Fruit fly (Drosophila melanogaster) whole organism, prepupa: ENCODE measurements around the gene CheB93a.

Experiments used
- CG10631 ChIP-seq: fragments of 200-800 bp; sonication (Bioruptor generic); optimal IDR thresholded peaks from 2 replicates; lab custom pipeline; 2016; ENCODE audit warnings: missing biosample characterization, missing genetic modification characterization
- CG11294 ChIP-seq: fragments of 200-800 bp; sonication (Bioruptor generic); IDR thresholded peaks from 2 replicates; pipeline ENCODE4 v1.3.6; 2022; ENCODE audit warnings: missing biosample characterization, missing genetic modification characterization
- CG11762 ChIP-seq: fragments of 200-800 bp; sonication (Bioruptor generic); optimal IDR thresholded peaks from 3 replicates; lab custom pipeline; 2016; ENCODE audit warnings: missing biosample characterization, missing genetic modification characterization; ENCODE audit not compliant: insufficient read depth
- CG15336 ChIP-seq: fragments of 200-800 bp; sonication (Bioruptor generic); IDR thresholded peaks from 2 replicates; pipeline ENCODE4 v1.3.6; 2022; ENCODE audit warnings: missing biosample characterization, missing genetic modification characterization
- CG1621 ChIP-seq: fragments of 200-800 bp; sonication (Bioruptor generic); optimal IDR thresholded peaks from 3 replicates; lab custom pipeline; 2018; ENCODE audit warnings: missing biosample characterization, mild to moderate bottlenecking, missing genetic modification characterization
- CG16779 ChIP-seq: fragments of 200-800 bp; sonication (Bioruptor generic); optimal IDR thresholded peaks from 3 replicates; lab custom pipeline; 2017; ENCODE audit warnings: missing biosample characterization, mild to moderate bottlenecking, missing genetic modification characterization
- CG32006 ChIP-seq: fragments of 200-800 bp; sonication (Bioruptor generic); optimal IDR thresholded peaks from 3 replicates; lab custom pipeline; 2017; ENCODE audit warnings: missing biosample characterization, mild to moderate bottlenecking, missing genetic modification characterization
- CG34406 ChIP-seq: fragments of 200-800 bp; sonication (Bioruptor generic); optimal IDR thresholded peaks from 3 replicates; lab custom pipeline; 2016; ENCODE audit warnings: missing biosample characterization, missing genetic modification characterization
- CG3919 ChIP-seq: fragments of 200-800 bp; sonication (Bioruptor generic); optimal IDR thresholded peaks from 3 replicates; lab custom pipeline; 2016; ENCODE audit warnings: missing biosample characterization, missing genetic modification characterization
- CG4318 ChIP-seq: fragments of 200-800 bp; sonication (Bioruptor generic); optimal IDR thresholded peaks from 3 replicates; lab custom pipeline; 2017; ENCODE audit warnings: missing biosample characterization, mild to moderate bottlenecking, missing genetic modification characterization
- CG6276 ChIP-seq: fragments of 200-800 bp; sonication (Bioruptor generic); optimal IDR thresholded peaks from 2 replicates; lab custom pipeline; 2017; ENCODE audit warnings: missing biosample characterization, mild to moderate bottlenecking, missing genetic modification characterization
- CG6854 ChIP-seq: fragments of 200-800 bp; sonication (Bioruptor generic); optimal IDR thresholded peaks from 2 replicates; lab custom pipeline; 2017; ENCODE audit warnings: missing biosample characterization, mild to moderate bottlenecking, missing genetic modification characterization
- CG7368 ChIP-seq: fragments of 200-800 bp; sonication (Bioruptor generic); optimal IDR thresholded peaks from 3 replicates; lab custom pipeline; 2016; ENCODE audit warnings: missing biosample characterization, missing genetic modification characterization
- CG8319 ChIP-seq: fragments of 200-800 bp; sonication (Bioruptor generic); optimal IDR thresholded peaks from 3 replicates; lab custom pipeline; 2016; ENCODE audit warnings: missing biosample characterization, missing genetic modification characterization
- Eip75B ChIP-seq: fragments of 200-800 bp; sonication (Bioruptor generic); optimal IDR thresholded peaks from 3 replicates; lab custom pipeline; 2016; ENCODE audit warnings: missing biosample characterization, missing genetic modification characterization
- Eip78C ChIP-seq: fragments of 200-800 bp; sonication (Bioruptor generic); peaks from one replicate; lab custom pipeline; 2016; ENCODE audit warnings: missing biosample characterization, missing genetic modification characterization
- Eip93F ChIP-seq: fragments of 200-800 bp; sonication (Bioruptor generic); optimal IDR thresholded peaks from 2 replicates; lab custom pipeline; 2016; ENCODE audit warnings: missing biosample characterization, mild to moderate bottlenecking, missing genetic modification characterization
- Gug ChIP-seq: fragments of 200-800 bp; sonication (Bioruptor generic); IDR thresholded peaks from 2 replicates; pipeline ENCODE4 v1.3.6; 2022; ENCODE audit warnings: missing biosample characterization, missing genetic modification characterization
- Hr39 ChIP-seq: fragments of 200-800 bp; sonication (Bioruptor generic); optimal IDR thresholded peaks from 2 replicates; lab custom pipeline; 2016; ENCODE audit warnings: missing biosample characterization, missing genetic modification characterization
- Hr4 ChIP-seq: fragments of 200-800 bp; sonication (Bioruptor generic); optimal IDR thresholded peaks from 3 replicates; lab custom pipeline; 2016; ENCODE audit warnings: missing biosample characterization, missing genetic modification characterization
- Met ChIP-seq: fragments of 200-800 bp; sonication (Bioruptor generic); optimal IDR thresholded peaks from 3 replicates; lab custom pipeline; 2016; ENCODE audit warnings: missing biosample characterization, missing genetic modification characterization
- Smox ChIP-seq: fragments of 200-800 bp; sonication (Bioruptor generic); optimal IDR thresholded peaks from 3 replicates; lab custom pipeline; 2016; ENCODE audit warnings: missing biosample characterization, missing genetic modification characterization
- Sox14 ChIP-seq: fragments of 200-800 bp; sonication (Bioruptor generic); optimal IDR thresholded peaks from 3 replicates; lab custom pipeline; 2016; ENCODE audit warnings: missing biosample characterization, missing genetic modification characterization
- Sox15 ChIP-seq: fragments of 200-800 bp; sonication (Bioruptor generic); optimal IDR thresholded peaks from 3 replicates; lab custom pipeline; 2016; ENCODE audit warnings: missing biosample characterization, missing genetic modification characterization
- achi ChIP-seq: fragments of 200-800 bp; sonication (Bioruptor generic); optimal IDR thresholded peaks from 3 replicates; lab custom pipeline; 2016; ENCODE audit warnings: missing biosample characterization, missing genetic modification characterization
- acj6 ChIP-seq: fragments of 200-800 bp; sonication (Bioruptor generic); optimal IDR thresholded peaks from 3 replicates; lab custom pipeline; 2016; ENCODE audit warnings: missing biosample characterization, missing genetic modification characterization
- dac ChIP-seq: fragments of 200-800 bp; sonication (Bioruptor generic); optimal IDR thresholded peaks from 2 replicates; lab custom pipeline; 2017; ENCODE audit warnings: missing biosample characterization, mild to moderate bottlenecking, missing genetic modification characterization
- dsx ChIP-seq: fragments of 200-800 bp; optimal IDR thresholded peaks from 3 replicates; lab custom pipeline; 2019; ENCODE audit warnings: missing biosample characterization, mild to moderate bottlenecking, missing genetic modification characterization, moderate library complexity; ENCODE audit not compliant: poor library complexity, severe bottlenecking
- esn ChIP-seq: fragments of 200-800 bp; sonication (Bioruptor generic); optimal IDR thresholded peaks from 2 replicates; lab custom pipeline; 2016; ENCODE audit warnings: missing biosample characterization, mild to moderate bottlenecking, missing genetic modification characterization, moderate library complexity
- fkh ChIP-seq: fragments of 200-800 bp; sonication (Bioruptor generic); optimal IDR thresholded peaks from 3 replicates; lab custom pipeline; 2017; ENCODE audit warnings: missing biosample characterization, mild to moderate bottlenecking, missing genetic modification characterization, moderate library complexity
- lz ChIP-seq: fragments of 200-800 bp; sonication (Bioruptor generic); optimal IDR thresholded peaks from 3 replicates; lab custom pipeline; 2016; ENCODE audit warnings: missing biosample characterization, missing genetic modification characterization
- net ChIP-seq: fragments of 200-800 bp; sonication (Bioruptor generic); optimal IDR thresholded peaks from 3 replicates; lab custom pipeline; 2016; ENCODE audit warnings: missing biosample characterization, missing genetic modification characterization
- pdm3 ChIP-seq: fragments of 200-800 bp; sonication (Bioruptor generic); optimal IDR thresholded peaks from 3 replicates; lab custom pipeline; 2016; ENCODE audit warnings: missing biosample characterization, missing genetic modification characterization
- spab ChIP-seq: fragments of 200-800 bp; sonication (Bioruptor generic); optimal IDR thresholded peaks from 2 replicates; lab custom pipeline; 2017; ENCODE audit warnings: missing biosample characterization, mild to moderate bottlenecking, missing genetic modification characterization, missing genetic modification reagents
- ss ChIP-seq, 2 experiments: fragments of 200-800 bp; sonication (Bioruptor generic); optimal IDR thresholded peaks; 2 replicates in 1 of 2; 3 replicates in 1 of 2; lab custom pipeline; 2017 to 2018; ENCODE audit warnings: mild to moderate bottlenecking in 2 of 2, missing biosample characterization in 2 of 2, missing genetic modification characterization in 2 of 2, moderate library complexity in 1 of 2
- topi ChIP-seq: fragments of 200-800 bp; sonication (Bioruptor generic); optimal IDR thresholded peaks from 3 replicates; lab custom pipeline; 2016; ENCODE audit warnings: missing biosample characterization, missing genetic modification characterization
- vri ChIP-seq: fragments of 200-800 bp; sonication (Bioruptor generic); optimal IDR thresholded peaks from 3 replicates; lab custom pipeline; 2016; ENCODE audit warnings: missing biosample characterization, mild to moderate bottlenecking, missing genetic modification characterization

CheB93a gene

dm6 chr3R:21426795-21427194 is 19.6 kb downstream of the CheB93a start:
- TF ChIP-seq CG11762 (GFP tag; lab: Kevin White, UChicago) (no peak), vri (no peak), fkh (GFP tag; lab: Kevin White, UChicago) (no peak), Sox14 (GFP tag; lab: Kevin White, UChicago) (no peak), Hr39 (GFP tag; lab: Kevin White, UChicago) (no peak), achi (GFP tag; lab: Kevin White, UChicago) (no peak), lz (GFP tag; lab: Kevin White, UChicago) (no peak)

- no peak for TF ChIP-seq Gug (GFP tag; lab: Robert Waterston, UW)
- no peak for TF ChIP-seq CG10631 (GFP tag; lab: Kevin White, UChicago)
- TF ChIP-seq Hr4 (GFP tag; lab: Kevin White, UChicago) = no peak
- no peak for TF ChIP-seq net (GFP tag; lab: Kevin White, UChicago)
- TF ChIP-seq pdm3 = no peak
- TF ChIP-seq Met = no peak
- no peak for TF ChIP-seq Sox14 (GFP tag; lab: Kevin White, UChicago)
- no peak for TF ChIP-seq CG6276 (GFP tag; lab: Kevin White, UChicago)
- peak in 1 of 2 experiments; percentile 27 for TF ChIP-seq ss (GFP tag; optimal IDR thresholded peaks at IDR 0.05; lab: Kevin White, UChicago)
- no peak for TF ChIP-seq topi
- TF ChIP-seq Hr39 (GFP tag; lab: Kevin White, UChicago) = no peak
- TF ChIP-seq CG1621 (tag; lab: Kevin White, UChicago) = no peak
- no peak for TF ChIP-seq CG32006
- TF ChIP-seq CG34406 (GFP tag; lab: Kevin White, UChicago) = no peak
- peak; percentile 2 for TF ChIP-seq dsx (GFP tag; lab: Kevin White, UChicago)
- no peak for TF ChIP-seq Sox15
- no peak for TF ChIP-seq Smox (GFP tag; lab: Kevin White, UChicago)
- TF ChIP-seq esn = no peak
Measured at dm6 chr3R:21433879-21434559, 26.8 kb downstream of the CheB93a start, which contains the start of gene lbl. lbl (minus strand) TSS chr3R:21434133.

DNA sequence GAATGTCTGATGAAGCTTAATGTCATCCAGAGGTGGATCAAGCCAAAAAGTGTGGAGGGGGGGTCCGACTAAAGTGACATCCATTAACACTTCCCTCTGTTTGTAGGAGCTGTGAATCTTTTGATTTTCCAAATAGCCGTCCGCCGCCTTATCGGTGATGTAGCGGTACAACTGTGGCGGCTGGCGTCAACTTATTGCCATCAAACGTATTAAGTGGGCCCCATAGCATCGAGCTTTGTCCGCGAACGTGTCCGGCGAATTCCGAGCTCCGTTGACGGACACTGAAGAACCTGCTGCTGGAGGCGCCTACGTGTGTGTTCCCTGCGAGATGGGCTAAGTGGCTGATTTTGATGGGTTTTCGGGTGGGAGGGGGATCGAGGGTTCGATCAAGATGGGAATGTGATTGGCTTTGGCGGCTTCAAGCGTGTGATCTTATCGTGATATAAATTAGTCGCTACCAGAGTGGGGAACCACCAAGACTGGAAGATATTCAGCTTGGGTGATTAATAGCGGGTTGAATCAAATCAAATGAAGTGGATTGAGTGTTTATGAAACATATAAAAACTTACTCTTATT is 30.4 kb downstream of the CheB93a start:
- TF ChIP-seq CG8319 (GFP tag; lab: Kevin White, UChicago) = no peak
- no peak for TF ChIP-seq CG16779 (tag; lab: Kevin White, UChicago)
- TF ChIP-seq Gug (GFP tag; lab: Robert Waterston, UW) = no peak
- no peak for TF ChIP-seq CG6854 (GFP tag; lab: Kevin White, UChicago)
- TF ChIP-seq Eip93F (GFP tag; lab: Kevin White, UChicago) = no peak
- TF ChIP-seq dac (GFP tag; lab: Kevin White, UChicago) = no peak
- TF ChIP-seq CG3919 = no peak

- no peak for TF ChIP-seq CG7368 (GFP tag; lab: Kevin White, UChicago)
- TF ChIP-seq Hr39 (GFP tag; lab: Kevin White, UChicago) = no peak
- TF ChIP-seq Eip75B (GFP tag; lab: Kevin White, UChicago) = no peak
- no peak for TF ChIP-seq Hr4 (GFP tag; lab: Kevin White, UChicago)
- no peak for TF ChIP-seq CG6854 (GFP tag; lab: Kevin White, UChicago)
- TF ChIP-seq Gug (GFP tag; lab: Robert Waterston, UW) = no peak
- TF ChIP-seq acj6 (GFP tag; lab: Kevin White, UChicago) = no peak
- no peak for TF ChIP-seq spab (GFP tag; lab: Kevin White, UChicago)
- TF ChIP-seq ss (GFP tag; optimal IDR thresholded peaks at IDR 0.05; lab: Kevin White, UChicago) = no peak
- TF ChIP-seq CG15336 = no peak
- TF ChIP-seq Smox (GFP tag; lab: Kevin White, UChicago) = no peak
- TF ChIP-seq Eip78C (GFP tag; lab: Kevin White, UChicago) = no peak
- TF ChIP-seq dac (GFP tag; lab: Kevin White, UChicago) = no peak
- no peak for TF ChIP-seq CG11294 (GFP tag; lab: Robert Waterston, UW)
- no peak for TF ChIP-seq CG4318
- no peak for TF ChIP-seq CG32006
- no peak for TF ChIP-seq Met
- no peak for TF ChIP-seq Eip93F (GFP tag; lab: Kevin White, UChicago)
- no peak for TF ChIP-seq CG6276 (GFP tag; lab: Kevin White, UChicago)
Measured at dm6 chr3R:21440102-21440501, 32.9 kb downstream of the CheB93a start.
